Worm (Caenorhabditis elegans) whole organism, L4/young adult: ENCODE results near the gene tsp-21.

Experiments used
- W03F9.2 ChIP-seq: fragments of 150-350 bp; optimal IDR thresholded peaks from 2 replicates; lab custom pipeline; 2014; ENCODE audit warnings: missing biosample characterization, missing genetic modification characterization
- dao-5 ChIP-seq: sonication (generic microtip); optimal IDR thresholded peaks from 2 replicates; lab custom pipeline; 2016; ENCODE audit warnings: missing genotype, missing genetic modification characterization, moderate library complexity, missing compliant biosample characterization
- him-1 ChIP-seq: sonication (generic microtip); optimal IDR thresholded peaks from 2 replicates; lab custom pipeline; 2016; ENCODE audit warnings: missing genotype, missing genetic modification reagents, missing genetic modification characterization, missing compliant biosample characterization

tsp-21 gene

DNA sequence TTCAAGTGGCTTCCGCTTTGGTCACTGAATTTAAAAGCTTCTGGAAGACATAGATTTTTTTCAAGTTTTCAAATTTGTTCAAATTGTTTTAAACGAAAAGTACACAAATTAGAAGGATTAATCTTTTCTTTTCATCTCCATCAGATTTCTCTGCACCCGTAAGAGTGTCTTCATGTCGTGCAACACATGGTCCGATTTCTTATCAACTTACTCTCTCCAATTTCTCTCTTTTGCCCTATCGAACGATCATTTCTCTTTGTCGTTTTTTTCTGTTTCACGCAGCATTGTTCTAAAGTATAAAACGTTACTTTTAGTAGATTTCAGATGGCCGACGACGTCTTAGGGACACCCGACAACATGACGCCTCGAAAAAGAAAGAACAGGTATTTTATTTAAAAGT lies 33.1 kb downstream of the tsp-21 start, which contains the start of gene pssy-1:
pssy-1 (plus strand) TSS at position 318 of the 400 bp plus-strand sequence.
- TF ChIP-seq W03F9.2 (tag; lab: Kevin White, UChicago) = no peak
- TF ChIP-seq dao-5 = no peak
- TF ChIP-seq him-1 (tag; lab: Kevin White, UChicago) = no peak

DNA sequence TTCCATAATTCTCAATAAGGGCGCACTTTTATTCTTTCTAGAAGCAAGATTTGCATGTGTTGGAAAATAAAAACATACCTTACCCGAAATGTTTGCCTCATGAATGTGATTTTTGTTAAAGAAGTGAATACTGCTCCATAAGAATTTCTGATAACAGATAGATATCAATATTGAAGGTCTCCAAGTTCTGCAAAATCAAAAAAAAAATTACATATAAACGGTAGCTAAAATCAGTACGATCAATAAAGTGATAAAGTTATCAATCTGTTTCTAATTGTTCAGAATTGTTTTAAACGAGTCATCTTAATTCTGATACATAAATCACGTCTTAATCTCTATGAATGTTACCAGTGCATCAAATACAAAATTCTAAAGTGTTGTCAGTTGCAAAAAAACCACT lies 44.0 kb downstream of the tsp-21 start, which contains the start of gene mgl-1:
mgl-1 (minus strand) TSS at position 101 of the 400 bp plus-strand sequence.
- TF ChIP-seq W03F9.2 (tag; lab: Kevin White, UChicago) = no peak
- no peak for TF ChIP-seq dao-5
- TF ChIP-seq him-1 (tag; lab: Kevin White, UChicago) = no peak

DNA sequence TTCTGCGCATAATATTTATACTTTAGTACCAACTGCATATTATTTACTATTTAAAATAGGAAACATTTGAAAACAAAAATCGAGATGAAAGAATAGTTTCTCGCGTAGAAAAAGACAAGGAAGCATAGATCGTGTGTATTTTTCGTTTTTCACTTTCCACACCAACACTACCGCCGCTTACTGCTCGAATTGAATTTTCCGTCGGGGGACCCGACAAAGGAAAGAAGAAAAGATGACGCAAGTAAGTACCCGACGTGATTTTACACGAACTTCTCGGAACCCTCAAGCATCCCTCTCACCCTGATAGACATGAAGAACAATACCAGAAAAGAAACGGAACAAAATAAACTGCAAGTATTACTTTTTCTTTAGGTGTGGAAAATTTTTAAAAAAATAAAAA lies 49.1 kb downstream of the tsp-21 start:
- TF ChIP-seq W03F9.2 (tag; lab: Kevin White, UChicago) (no peak), dao-5 (no peak), him-1 (tag; lab: Kevin White, UChicago) (no peak)

DNA sequence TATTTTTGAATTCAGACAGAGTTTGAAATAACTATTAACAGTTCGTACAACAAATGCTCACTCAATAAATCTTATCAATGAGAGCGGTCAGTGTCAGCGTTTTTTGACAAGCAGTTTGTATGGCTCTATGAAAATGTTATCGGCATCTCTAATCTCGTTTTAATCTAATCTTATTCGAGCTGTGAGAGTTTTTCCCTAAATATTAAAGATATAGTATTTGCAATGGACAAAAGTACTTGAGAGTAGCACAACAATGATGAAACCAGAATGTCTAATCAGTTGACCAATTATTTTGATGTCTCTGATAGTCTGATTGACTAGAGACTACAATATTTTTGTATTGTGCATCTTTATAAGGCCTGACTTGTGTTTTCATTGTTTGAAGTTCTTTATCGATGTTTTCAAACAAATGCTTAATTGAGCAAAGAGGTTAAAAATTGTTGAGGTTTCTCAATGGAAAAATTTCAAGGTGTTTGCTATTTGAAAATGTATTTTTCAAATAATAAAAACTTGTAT lies 52.8 kb downstream of the tsp-21 start, which contains the start of gene F19C6.5:
F19C6.5 (minus strand) TSS at position 51 of the 516 bp plus-strand sequence.
- TF ChIP-seq W03F9.2 (tag; lab: Kevin White, UChicago) (no peak), dao-5 (no peak), him-1 (tag; lab: Kevin White, UChicago) (no peak)
